Fruit fly (Drosophila melanogaster) whole organism, adult: ENCODE measurements around the gene TwdlR.

ENCODE experiments used
- CG14711 ChIP-seq: fragments of 200-800 bp; sonication (Bioruptor generic); optimal IDR thresholded peaks from 2 replicates; lab custom pipeline; 2018; ENCODE audit warnings: missing biosample characterization, mild to moderate bottlenecking, missing genetic modification characterization, moderate library complexity
- CG33017 ChIP-seq: fragments of 200-800 bp; sonication (Bioruptor generic); optimal IDR thresholded peaks from 2 replicates; lab custom pipeline; 2018; ENCODE audit warnings: missing biosample characterization, mild to moderate bottlenecking, missing genetic modification characterization, moderate library complexity
- CG5204 ChIP-seq: fragments of 200-800 bp; sonication (Bioruptor generic); optimal IDR thresholded peaks from 2 replicates; lab custom pipeline; 2016; ENCODE audit warnings: missing biosample characterization, missing genetic modification characterization
- pad ChIP-seq: fragments of 200-800 bp; sonication (Bioruptor generic); optimal IDR thresholded peaks from 3 replicates; lab custom pipeline; 2017; ENCODE audit warnings: missing biosample characterization, missing genetic modification characterization, mild to moderate bottlenecking, moderate library complexity, missing genetic modification reagents

- TF ChIP-seq CG14711 (tag; lab: Kevin White, UChicago) (no peak), pad (no peak), CG33017 (no peak), CG5204 (GFP tag; lab: Kevin White, UChicago) (no peak)
These were observed 3.3 kb upstream of the TwdlR start, which contains the start of gene TwdlN for dm6 chr3R:26631334-26631919.
